Worm (Caenorhabditis elegans) whole organism, L2 larva: ENCODE data around the gene R53.5.

ENCODE experiments used
- C34F6.9 ChIP-seq: fragments of 150-350 bp; optimal IDR thresholded peaks from 2 replicates; lab custom pipeline; 2014; ENCODE audit warnings: missing biosample characterization, missing genetic modification characterization
- F13H6.1 ChIP-seq: sonication (generic microtip); optimal IDR thresholded peaks from 2 replicates; lab custom pipeline; 2016; ENCODE audit warnings: missing genetic modification characterization, missing compliant biosample characterization
- R02D3.7 ChIP-seq: fragments of 150-350 bp; optimal IDR thresholded peaks from 2 replicates; lab custom pipeline; 2014; ENCODE audit warnings: missing biosample characterization, missing genetic modification characterization
- alr-1 ChIP-seq: fragments of 150-350 bp; optimal IDR thresholded peaks from 2 replicates; lab custom pipeline; 2014; ENCODE audit warnings: missing biosample characterization, missing genetic modification characterization
- ama-1 ChIP-seq: fragments of 150-350 bp; optimal IDR thresholded peaks from 2 replicates; lab custom pipeline; 2018; ENCODE audit warnings: inconsistent platforms
- blmp-1 ChIP-seq: sonication (generic microtip); optimal IDR thresholded peaks from 2 replicates; lab custom pipeline; 2017; ENCODE audit warnings: missing genetic modification characterization, mild to moderate bottlenecking, missing compliant biosample characterization, antibody characterized with exemption, moderate library complexity; ENCODE audit not compliant: insufficient read depth
- ceh-16 ChIP-seq: fragments of 150-350 bp; optimal IDR thresholded peaks from 2 replicates; lab custom pipeline; 2014; ENCODE audit warnings: missing biosample characterization, missing genetic modification characterization
- crh-2 ChIP-seq: sonication (generic microtip); optimal IDR thresholded peaks from 2 replicates; lab custom pipeline; 2017; ENCODE audit warnings: missing biosample characterization, missing genetic modification characterization
- dmd-4 ChIP-seq: sonication (generic microtip); optimal IDR thresholded peaks from 2 replicates; lab custom pipeline; 2017; ENCODE audit warnings: missing biosample characterization, missing genetic modification characterization
- egl-27 ChIP-seq: sonication (generic microtip); optimal IDR thresholded peaks from 3 replicates; lab custom pipeline; 2017; ENCODE audit warnings: missing biosample characterization, missing genetic modification reagents, missing genetic modification characterization
- elt-1 ChIP-seq: fragments of 150-350 bp; optimal IDR thresholded peaks from 2 replicates; lab custom pipeline; 2014; ENCODE audit warnings: missing biosample characterization, missing genetic modification characterization
- fos-1 ChIP-seq: fragments of 150-350 bp; optimal IDR thresholded peaks from 2 replicates; lab custom pipeline; 2014; ENCODE audit warnings: missing biosample characterization, missing genetic modification characterization
- gmeb-1 ChIP-seq: fragments of 150-350 bp; optimal IDR thresholded peaks from 2 replicates; lab custom pipeline; 2014; ENCODE audit warnings: missing biosample characterization, missing genetic modification characterization
- lin-11 ChIP-seq: fragments of 150-350 bp; sonication (generic microtip); optimal IDR thresholded peaks from 2 replicates; lab custom pipeline; 2014; ENCODE audit warnings: missing biosample characterization, missing genetic modification characterization, inconsistent platforms, mixed read lengths
- lin-13 ChIP-seq: fragments of 150-350 bp; optimal IDR thresholded peaks from 2 replicates; lab custom pipeline; 2014; ENCODE audit warnings: missing biosample characterization, missing genetic modification reagents, missing genetic modification characterization
- lin-39 ChIP-seq: fragments of 150-350 bp; optimal IDR thresholded peaks from 2 replicates; lab custom pipeline; 2014; ENCODE audit warnings: missing biosample characterization, missing genetic modification reagents, missing genetic modification characterization
- lsy-2 ChIP-seq, 2 experiments: fragments of 150-350 bp in 1 of 2; sonication (generic microtip) in 1 of 2; optimal IDR thresholded peaks; 2 replicates each; lab custom pipeline; 2014 to 2017; ENCODE audit warnings: missing biosample characterization in 2 of 2, missing genetic modification characterization in 2 of 2
- mab-5 ChIP-seq: fragments of 150-350 bp; optimal IDR thresholded peaks from 2 replicates; lab custom pipeline; 2014; ENCODE audit warnings: missing biosample characterization, missing genetic modification characterization
- mdl-1 ChIP-seq, 2 experiments: fragments of 150-350 bp in 1 of 2; sonication (generic microtip) in 1 of 2; optimal IDR thresholded peaks; 2 replicates each; lab custom pipeline; 2017; ENCODE audit warnings: missing biosample characterization in 2 of 2, missing genetic modification characterization in 2 of 2
- nhr-10 ChIP-seq: sonication (generic microtip); optimal IDR thresholded peaks from 2 replicates; lab custom pipeline; 2017; ENCODE audit warnings: missing biosample characterization, missing genetic modification characterization
- nhr-11 ChIP-seq: fragments of 150-350 bp; optimal IDR thresholded peaks from 2 replicates; lab custom pipeline; 2014; ENCODE audit warnings: missing biosample characterization, missing genetic modification characterization
- nhr-129 ChIP-seq: fragments of 150-350 bp; optimal IDR thresholded peaks from 2 replicates; lab custom pipeline; 2014; ENCODE audit warnings: missing biosample characterization, missing genetic modification characterization
- nhr-21 ChIP-seq: fragments of 150-350 bp; optimal IDR thresholded peaks from 2 replicates; lab custom pipeline; 2014; ENCODE audit warnings: missing biosample characterization, missing genetic modification characterization
- nhr-25 ChIP-seq: fragments of 150-350 bp; sonication (generic microtip); optimal IDR thresholded peaks from 3 replicates; lab custom pipeline; 2014; ENCODE audit warnings: missing biosample characterization, missing genetic modification characterization
- nhr-6 ChIP-seq: fragments of 150-350 bp; optimal IDR thresholded peaks from 2 replicates; lab custom pipeline; 2014; ENCODE audit warnings: missing biosample characterization, missing genetic modification characterization
- nhr-77 ChIP-seq: fragments of 150-350 bp; optimal IDR thresholded peaks from 2 replicates; lab custom pipeline; 2014; ENCODE audit warnings: missing biosample characterization, missing genetic modification characterization
- peb-1 ChIP-seq: fragments of 150-350 bp; optimal IDR thresholded peaks from 2 replicates; lab custom pipeline; 2014; ENCODE audit warnings: missing biosample characterization, missing genetic modification characterization
- sem-4 ChIP-seq: fragments of 150-350 bp; optimal IDR thresholded peaks from 2 replicates; lab custom pipeline; 2014; ENCODE audit warnings: missing biosample characterization, missing genetic modification reagents, missing genetic modification characterization
- skn-1 ChIP-seq: sonication (generic microtip); optimal IDR thresholded peaks from 2 replicates; lab custom pipeline; 2017; ENCODE audit warnings: missing biosample characterization, missing genetic modification characterization
- sma-3 ChIP-seq: sonication (generic microtip); optimal IDR thresholded peaks from 2 replicates; lab custom pipeline; 2016; ENCODE audit warnings: missing genetic modification reagents, missing genetic modification characterization, missing compliant biosample characterization
- sma-9 ChIP-seq, 2 experiments: fragments of 150-350 bp in 1 of 2; sonication (generic microtip) in 1 of 2; optimal IDR thresholded peaks; 2 replicates each; lab custom pipeline; 2014 to 2016; ENCODE audit warnings: missing genetic modification characterization in 2 of 2, mild to moderate bottlenecking in 1 of 2, missing biosample characterization in 1 of 2, missing compliant biosample characterization in 1 of 2, missing genetic modification reagents in 1 of 2, moderate library complexity in 1 of 2
- snpc-4 ChIP-seq: fragments of 150-350 bp; optimal IDR thresholded peaks from 2 replicates; lab custom pipeline; 2014; ENCODE audit warnings: missing biosample characterization, missing genetic modification characterization
- unc-39 ChIP-seq: fragments of 150-350 bp; optimal IDR thresholded peaks from 2 replicates; lab custom pipeline; 2014; ENCODE audit warnings: missing biosample characterization, missing genetic modification characterization
- unc-55 ChIP-seq: fragments of 150-350 bp; sonication (generic microtip); optimal IDR thresholded peaks from 3 replicates; lab custom pipeline; 2014; ENCODE audit warnings: missing biosample characterization, missing genetic modification reagents, missing genetic modification characterization
- unc-62 ChIP-seq: fragments of 150-350 bp; optimal IDR thresholded peaks from 2 replicates; lab custom pipeline; 2014; ENCODE audit warnings: missing biosample characterization, missing genetic modification reagents, missing genetic modification characterization
- ztf-4 ChIP-seq: fragments of 150-350 bp; optimal IDR thresholded peaks from 2 replicates; lab custom pipeline; 2014; ENCODE audit warnings: missing biosample characterization, missing genetic modification characterization

The R53.5 gene

DNA sequence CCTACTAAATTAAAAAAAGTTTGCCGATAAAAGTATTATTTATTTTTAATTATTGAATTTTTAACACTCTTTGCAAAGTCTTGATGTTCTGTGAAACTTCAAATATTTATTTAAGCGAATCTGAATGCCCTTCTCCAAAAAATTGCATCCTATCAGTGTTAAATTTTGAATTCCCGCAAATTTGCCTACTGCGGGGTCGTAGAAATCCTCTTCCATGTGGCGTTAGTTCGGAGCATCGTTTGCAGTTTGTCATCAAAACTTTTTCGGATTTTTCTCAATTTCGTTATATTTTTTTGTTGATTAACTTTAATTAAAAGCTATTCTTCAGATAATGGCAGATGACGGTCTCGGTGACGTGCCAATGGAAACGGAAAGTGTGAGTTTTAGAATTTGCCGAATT is 29.9 kb downstream of the R53.5 start, which contains the start of gene ufd-3 (continued):
- TF ChIP-seq alr-1 (tag; lab: Kevin White, UChicago) (no peak), snpc-4 (tag; lab: Kevin White, UChicago) (peak; percentile 66), mab-5 (peak; percentile 63), lin-39 (tag; lab: Kevin White, UChicago) (no peak), sem-4 (peak; percentile 74), fos-1 (peak; percentile 77), nhr-25 (tag; lab: Kevin White, UChicago) (peak; percentile 82), sma-9 (GFP tag; optimal IDR thresholded peaks at IDR 0.05; lab: Kevin White, UChicago) (peak; percentile 91), sma-9 (tag; optimal IDR thresholded peaks at IDR 0.05; lab: Kevin White, UChicago) (no peak), dmd-4 (tag; lab: Kevin White, UChicago) (no peak), blmp-1 (tag; lab: Kevin White, UChicago) (peak; percentile 18), unc-39 (tag; lab: Kevin White, UChicago) (no peak), nhr-6 (tag; lab: Kevin White, UChicago) (peak; percentile 82), nhr-77 (tag; lab: Kevin White, UChicago) (no peak), elt-1 (tag; lab: Kevin White, UChicago) (no peak), lin-11 (tag; lab: Kevin White, UChicago) (peak; percentile 65)

- no peak for TF ChIP-seq ztf-4
- TF ChIP-seq alr-1 (tag; lab: Kevin White, UChicago) = no peak
- no peak for TF ChIP-seq unc-55
- TF ChIP-seq nhr-129 (tag; lab: Kevin White, UChicago) = no peak
- no peak for TF ChIP-seq sma-3 (GFP tag; lab: Kevin White, UChicago)
- TF ChIP-seq unc-62 = no peak
- no peak for TF ChIP-seq lin-11 (tag; lab: Kevin White, UChicago)
- no peak for TF ChIP-seq dmd-4 (tag; lab: Kevin White, UChicago)
- no peak for TF ChIP-seq sma-9 (GFP tag; optimal IDR thresholded peaks at IDR 0.05; lab: Kevin White, UChicago)
- TF ChIP-seq sma-9 (tag; optimal IDR thresholded peaks at IDR 0.05; lab: Kevin White, UChicago) = no peak
- TF ChIP-seq, all 48 proteins: peak for 0
These were observed 31.4 kb downstream of the R53.5 start, which contains the start of the genes C05C10.7 and C05C10.5 for ce11 chrII:9938877-9939276. Gene C05C10.7, minus strand, starts transcription at chrII:9938971. Gene C05C10.5, plus strand, starts transcription at chrII:9939040.

DNA sequence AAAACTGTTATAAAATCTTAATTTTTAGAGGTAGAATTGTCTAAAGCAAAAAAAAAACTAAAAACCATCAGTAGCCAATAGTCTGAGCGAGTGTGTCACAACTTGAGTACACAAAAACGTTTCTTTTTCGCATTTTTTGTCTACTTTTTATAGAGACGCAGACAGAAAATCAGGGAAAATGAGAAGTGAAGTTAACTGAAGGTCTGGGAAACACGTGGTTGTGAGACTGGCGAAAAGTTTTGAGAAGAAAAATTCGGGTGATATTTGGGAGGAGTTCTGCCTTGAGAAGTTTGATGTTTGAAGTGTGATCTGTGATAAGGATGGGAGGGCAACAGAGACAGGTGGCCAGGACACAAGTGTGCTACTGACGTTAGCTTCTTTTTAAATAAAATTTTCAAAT is 32.7 kb downstream of the R53.5 start:
- TF ChIP-seq sem-4 (peak; percentile 32), crh-2 (tag; lab: Kevin White, UChicago) (peak; percentile 91), C34F6.9 (peak; percentile 92), sma-3 (GFP tag; lab: Kevin White, UChicago) (peak; percentile 82), nhr-21 (tag; lab: Kevin White, UChicago) (peak; percentile 90), skn-1 (tag; lab: Kevin White, UChicago) (no peak), peb-1 (tag; lab: Kevin White, UChicago) (no peak), unc-39 (tag; lab: Kevin White, UChicago) (no peak), nhr-129 (tag; lab: Kevin White, UChicago) (peak; percentile 94), lin-13 (GFP tag; lab: Kevin White, UChicago) (peak; percentile 67), R02D3.7 (tag; lab: Kevin White, UChicago) (no peak), gmeb-1 (peak; percentile 67), blmp-1 (tag; lab: Kevin White, UChicago) (peak; percentile 86), unc-55 (peak; percentile 46), ztf-4 (peak; percentile 82), mdl-1 (tag; optimal IDR thresholded peaks at IDR 0.05; lab: Kevin White, UChicago) (peak in 1 of 2 experiments; percentile 90), sma-9 (GFP tag; optimal IDR thresholded peaks at IDR 0.05; lab: Kevin White, UChicago) (peak; percentile 91), sma-9 (tag; optimal IDR thresholded peaks at IDR 0.05; lab: Kevin White, UChicago) (no peak), nhr-25 (tag; lab: Kevin White, UChicago) (peak; percentile 89), F13H6.1 (tag; lab: Kevin White, UChicago) (peak; percentile 83), ceh-16 (tag; lab: Kevin White, UChicago) (no peak), ama-1 (peak; percentile 62), snpc-4 (tag; lab: Kevin White, UChicago) (peak; percentile 28), nhr-11 (tag; lab: Kevin White, UChicago) (no peak), nhr-10 (peak; percentile 93), lsy-2 (tag; optimal IDR thresholded peaks at IDR 0.05; lab: Kevin White, UChicago) (peak in 1 of 2 experiments; percentile 80), egl-27 (peak; percentile 34), fos-1 (peak; percentile 88), nhr-6 (tag; lab: Kevin White, UChicago) (peak; percentile 44)
